Worm (Caenorhabditis elegans): ENCODE results near the gene bath-9.

- TF ChIP-seq aptf-2 (GFP tag; conservative IDR thresholded peaks at IDR 0.05) (no peak), attf-5 (GFP tag; optimal IDR thresholded peaks at IDR 0.05) (no peak), fkh-3 (tag; optimal IDR thresholded peaks at IDR 0.05) (no peak), Y56A3A.18 (GFP tag; IDR thresholded peaks at IDR 0.05) (no peak)
Measured at ce11 chrII:3374779-3375178, 2.1 kb upstream of the bath-9 start, which contains the start of gene bath-10.

Measured in whole organism, young adult.